Fruit fly (Drosophila melanogaster): ENCODE data around the gene CG7378.

Gene CG7378

DNA sequence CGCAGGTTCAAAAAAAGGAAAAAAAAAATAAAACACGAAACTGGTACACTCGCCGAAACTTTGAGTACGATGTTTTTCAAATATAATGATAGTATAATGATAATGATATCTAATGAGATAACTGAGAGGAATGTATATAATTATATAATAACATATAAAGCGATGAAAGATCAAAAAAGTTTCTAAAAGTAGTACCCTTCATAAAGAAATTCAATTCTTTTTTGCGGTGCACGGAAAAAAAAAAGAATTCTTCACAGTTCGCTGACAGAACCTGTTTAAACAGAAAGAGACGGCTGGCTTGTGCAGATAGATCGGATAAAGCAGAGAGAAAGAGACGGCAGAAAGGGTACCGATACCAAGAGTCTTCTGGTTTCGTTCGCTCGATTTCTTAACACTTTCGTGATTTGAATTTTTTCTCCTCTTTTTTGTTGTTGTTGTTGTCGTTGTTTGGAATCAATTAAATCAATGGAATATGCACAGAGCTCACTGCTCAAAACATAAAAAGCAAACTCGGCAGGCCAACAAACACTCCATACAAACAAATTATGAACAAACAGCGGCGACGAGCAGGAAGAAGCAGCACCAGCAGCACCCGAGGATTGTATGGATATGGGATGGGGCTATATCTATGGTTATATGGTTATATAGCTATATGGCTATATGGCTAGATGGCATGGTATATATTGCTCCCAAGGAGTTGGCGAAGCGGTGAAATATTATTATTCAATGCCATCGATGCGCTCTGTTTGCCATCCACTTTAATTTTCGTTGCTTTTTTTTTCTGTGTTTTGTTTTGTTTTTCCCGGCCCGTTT lies 38.1 kb downstream of the CG7378 start:
- TF ChIP-seq ttk (optimal IDR thresholded peaks at IDR 0.05) (no peak), insv (optimal IDR thresholded peaks at IDR 0.05) (no peak), h (optimal IDR thresholded peaks at IDR 0.05) (no peak), Sin3A (optimal IDR thresholded peaks at IDR 0.05) (no peak), Myc (optimal IDR thresholded peaks at IDR 0.05) (no peak), psq (optimal IDR thresholded peaks at IDR 0.05) (no peak)

DNA sequence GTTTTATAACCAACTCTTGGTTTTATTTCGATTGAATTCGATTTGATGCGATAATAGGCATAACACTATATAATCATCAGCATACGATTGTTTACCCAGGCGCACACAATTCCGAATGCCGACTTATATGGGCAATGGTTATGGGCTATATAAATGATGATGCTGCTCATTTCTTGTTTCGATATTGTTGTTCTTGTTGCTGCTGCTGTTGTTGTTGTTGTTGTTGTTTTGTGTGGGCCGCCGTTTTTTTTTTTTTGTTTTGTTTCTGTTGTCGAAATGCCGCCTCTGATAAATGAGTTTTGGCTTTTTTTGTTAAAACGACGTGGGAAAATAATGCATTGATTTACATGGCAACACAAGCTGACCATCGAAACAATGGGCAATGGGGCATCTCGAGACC lies 39.2 kb downstream of the CG7378 start:
- TF ChIP-seq h (optimal IDR thresholded peaks at IDR 0.05): no peak
- no peak for TF ChIP-seq Myc (optimal IDR thresholded peaks at IDR 0.05)
- no peak for TF ChIP-seq ttk (optimal IDR thresholded peaks at IDR 0.05)
- TF ChIP-seq Sin3A (optimal IDR thresholded peaks at IDR 0.05): no peak
- TF ChIP-seq psq (optimal IDR thresholded peaks at IDR 0.05): no peak
- TF ChIP-seq insv (optimal IDR thresholded peaks at IDR 0.05): no peak

DNA sequence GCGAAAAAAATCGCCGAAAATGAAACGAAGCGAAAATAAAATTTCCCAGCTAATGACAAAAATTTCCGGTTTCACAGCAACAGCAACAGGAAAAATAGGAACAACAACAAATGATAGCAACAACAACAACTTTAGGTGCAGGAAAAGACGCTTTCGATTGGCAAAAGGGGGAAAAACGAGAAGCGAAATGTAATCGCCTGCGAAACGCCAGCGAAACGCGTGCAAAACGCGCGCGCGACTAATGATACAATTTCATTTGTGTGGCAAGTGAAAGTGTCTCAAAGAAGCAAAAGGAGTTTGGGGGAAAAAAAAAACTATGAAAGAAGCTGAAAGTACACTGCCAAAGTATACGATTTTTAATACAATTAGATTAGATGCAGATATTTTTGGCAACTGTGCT lies 41.8 kb downstream of the CG7378 start:
- TF ChIP-seq h (optimal IDR thresholded peaks at IDR 0.05): no peak
- no peak for TF ChIP-seq psq (optimal IDR thresholded peaks at IDR 0.05)
- no peak for TF ChIP-seq ttk (optimal IDR thresholded peaks at IDR 0.05)
- TF ChIP-seq Myc (optimal IDR thresholded peaks at IDR 0.05): no peak
- no peak for TF ChIP-seq insv (optimal IDR thresholded peaks at IDR 0.05)
- no peak for TF ChIP-seq Sin3A (optimal IDR thresholded peaks at IDR 0.05)

DNA sequence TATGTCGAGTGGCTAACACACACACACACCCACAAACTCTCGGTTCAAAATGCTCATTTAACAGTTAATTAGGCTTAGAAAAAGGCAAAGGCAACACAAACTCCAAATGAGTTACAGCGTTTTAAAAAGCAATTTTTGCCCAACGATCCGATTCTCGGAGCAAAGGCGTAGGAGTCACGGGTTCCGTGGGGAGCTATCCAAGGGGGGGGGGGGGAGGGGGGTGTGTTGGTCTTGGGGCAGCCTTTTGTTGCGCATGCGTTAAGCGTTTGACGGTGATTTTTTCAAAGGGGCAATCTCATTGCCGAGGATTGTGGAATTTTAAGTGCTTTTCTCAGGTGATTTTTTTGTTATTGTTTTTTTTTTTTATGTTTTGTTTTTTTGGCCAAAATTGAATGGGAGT lies 42.4 kb downstream of the CG7378 start:
- TF ChIP-seq insv (optimal IDR thresholded peaks at IDR 0.05): no peak
- TF ChIP-seq h (optimal IDR thresholded peaks at IDR 0.05): no peak
- TF ChIP-seq Sin3A (optimal IDR thresholded peaks at IDR 0.05): no peak
- no peak for TF ChIP-seq Myc (optimal IDR thresholded peaks at IDR 0.05)
- no peak for TF ChIP-seq psq (optimal IDR thresholded peaks at IDR 0.05)
- no peak for TF ChIP-seq ttk (optimal IDR thresholded peaks at IDR 0.05)

DNA sequence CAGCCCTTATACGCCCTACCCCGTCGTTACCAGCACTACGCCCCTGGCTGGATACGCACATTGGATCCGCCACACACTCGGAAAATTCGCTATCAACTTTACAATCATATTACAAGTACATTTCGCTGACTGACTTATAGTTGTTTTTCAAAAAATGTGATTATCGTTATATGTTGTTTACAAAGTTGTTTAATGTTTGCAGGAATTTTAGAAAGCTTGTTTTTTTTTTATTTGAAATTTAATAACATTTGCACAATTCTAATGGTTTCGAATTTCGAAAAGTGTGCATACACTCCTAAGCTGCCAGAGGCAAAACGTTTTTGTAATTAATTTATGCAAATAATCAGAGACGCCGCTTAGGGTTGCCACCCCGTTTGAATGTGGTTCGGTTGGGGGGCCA lies 43.9 kb downstream of the CG7378 start:
- TF ChIP-seq Myc (optimal IDR thresholded peaks at IDR 0.05): no peak
- no peak for TF ChIP-seq psq (optimal IDR thresholded peaks at IDR 0.05)
- no peak for TF ChIP-seq Sin3A (optimal IDR thresholded peaks at IDR 0.05)
- no peak for TF ChIP-seq ttk (optimal IDR thresholded peaks at IDR 0.05)
- TF ChIP-seq insv (optimal IDR thresholded peaks at IDR 0.05): no peak
- TF ChIP-seq h (optimal IDR thresholded peaks at IDR 0.05): no peak

DNA sequence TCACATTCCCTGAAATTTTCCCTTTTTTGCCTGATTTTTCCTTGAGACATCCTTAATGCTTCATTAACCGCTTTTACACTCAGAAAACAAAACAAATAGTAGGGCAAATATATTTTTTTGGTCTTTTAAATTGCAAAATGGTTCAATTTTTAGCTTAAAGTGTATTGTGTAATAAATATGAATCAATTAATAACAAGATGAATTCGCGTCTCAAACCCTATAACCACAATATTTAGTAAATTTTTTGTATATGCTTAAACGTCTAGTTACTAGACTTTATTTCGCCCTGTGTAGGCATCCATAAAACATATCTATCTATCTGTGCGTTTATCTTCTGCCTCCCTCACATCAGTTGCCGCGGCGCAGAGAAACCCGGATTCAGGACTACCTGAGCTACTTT lies 46.6 kb downstream of the CG7378 start:
- TF ChIP-seq ttk (optimal IDR thresholded peaks at IDR 0.05) (no peak), Sin3A (optimal IDR thresholded peaks at IDR 0.05) (no peak), h (optimal IDR thresholded peaks at IDR 0.05) (no peak), insv (optimal IDR thresholded peaks at IDR 0.05) (no peak), psq (optimal IDR thresholded peaks at IDR 0.05) (no peak), Myc (optimal IDR thresholded peaks at IDR 0.05) (no peak)

DNA sequence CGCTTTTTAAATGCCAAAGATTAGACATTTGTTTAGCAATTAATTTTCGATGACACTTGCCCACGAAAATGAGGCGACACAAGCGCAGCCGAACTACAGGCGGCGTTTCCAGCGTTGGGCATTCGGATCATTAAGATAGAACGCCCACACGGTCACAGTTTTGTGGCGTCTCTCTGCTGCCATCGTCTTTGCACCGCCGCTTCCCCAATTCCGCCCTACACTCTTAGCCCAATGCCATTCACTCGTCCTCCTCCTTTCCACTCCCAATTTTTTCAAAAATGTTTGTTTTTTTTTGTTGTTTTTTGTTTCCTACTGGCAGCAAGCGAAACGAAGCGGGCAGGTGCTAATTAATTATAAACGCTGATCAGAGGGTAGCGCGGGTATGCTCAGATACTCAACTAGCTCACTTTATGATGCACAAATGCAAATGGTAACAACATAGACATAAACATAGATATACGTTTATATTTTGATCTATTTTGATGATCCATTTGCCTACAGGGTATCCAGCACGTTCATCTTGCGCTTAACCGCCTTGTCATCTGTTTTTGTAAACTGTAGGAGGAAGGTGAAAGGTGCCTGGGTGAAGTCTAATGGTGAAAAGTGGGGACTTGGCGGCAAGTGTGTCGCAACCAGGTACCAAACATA lies 51.1 kb downstream of the CG7378 start:
- TF ChIP-seq Myc (optimal IDR thresholded peaks at IDR 0.05) (no peak), h (optimal IDR thresholded peaks at IDR 0.05) (no peak), Sin3A (optimal IDR thresholded peaks at IDR 0.05) (no peak), ttk (optimal IDR thresholded peaks at IDR 0.05) (no peak), psq (optimal IDR thresholded peaks at IDR 0.05) (no peak), insv (optimal IDR thresholded peaks at IDR 0.05) (no peak)

DNA sequence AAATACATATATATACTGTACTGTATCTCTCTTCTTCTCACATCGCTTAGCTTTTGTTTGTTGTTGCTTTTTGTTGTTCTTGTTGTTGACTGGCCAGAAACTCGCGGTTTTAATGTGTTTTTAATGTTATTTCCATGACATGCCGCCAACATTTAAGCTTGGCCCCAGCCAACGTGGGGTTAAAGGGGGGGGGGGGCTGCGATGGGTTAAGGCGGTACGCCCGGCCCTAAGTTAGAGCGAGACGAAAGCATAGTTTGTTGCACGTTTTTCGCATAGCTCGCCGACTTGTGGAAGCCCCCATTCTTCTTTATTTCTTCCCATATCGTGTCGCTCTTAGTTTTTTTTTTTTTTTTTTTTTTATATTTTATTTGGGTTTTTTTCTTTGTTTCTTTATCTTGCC lies 56.4 kb downstream of the CG7378 start:
- TF ChIP-seq insv (optimal IDR thresholded peaks at IDR 0.05) (no peak), ttk (optimal IDR thresholded peaks at IDR 0.05) (no peak), psq (optimal IDR thresholded peaks at IDR 0.05) (no peak), Sin3A (optimal IDR thresholded peaks at IDR 0.05) (no peak), h (optimal IDR thresholded peaks at IDR 0.05) (no peak), Myc (optimal IDR thresholded peaks at IDR 0.05) (no peak)
